Fruit fly (Drosophila melanogaster): Measurements from ENCODE around the gene mtSSB.

Gene mtSSB

dm6 chr3R:16213792-16214473 is 8.9 kb upstream of the mtSSB start (continued):
- TF ChIP-seq CG7963 (GFP tag; IDR thresholded peaks at IDR 0.05; ENCODE audit: partially characterized antibody) (no peak), zf30C (GFP tag; optimal IDR thresholded peaks at IDR 0.05) (no peak), CG33213 (GFP tag; optimal IDR thresholded peaks at IDR 0.05) (no peak), rib (GFP tag; IDR thresholded peaks at IDR 0.05) (no peak), CG1832 (GFP tag; optimal IDR thresholded peaks at IDR 0.05) (no peak), stc (GFP tag; IDR thresholded peaks at IDR 0.05) (no peak), HmgD (GFP tag; optimal IDR thresholded peaks at IDR 0.05) (no peak), CG12071 (GFP tag; optimal IDR thresholded peaks at IDR 0.05) (no peak), Med (GFP tag) (peak; percentile 69), Nf-YA (GFP tag; IDR thresholded peaks at IDR 0.05) (no peak), Sox100B (GFP tag; optimal IDR thresholded peaks at IDR 0.05) (peak; percentile 58), CG1233 (GFP tag; optimal IDR thresholded peaks at IDR 0.05) (no peak), HLH3B (GFP tag; IDR thresholded peaks at IDR 0.05) (no peak), org-1 (GFP tag; optimal IDR thresholded peaks at IDR 0.05) (no peak), yki (optimal IDR thresholded peaks at IDR 0.05) (no peak), CG10543 (GFP tag; optimal IDR thresholded peaks at IDR 0.05) (peak; percentile 46), sisA (GFP tag; IDR thresholded peaks at IDR 0.05) (no peak), Sry-δ (GFP tag; optimal IDR thresholded peaks at IDR 0.05) (no peak), CG7839 (tag; optimal IDR thresholded peaks at IDR 0.05) (peak; percentile 50), fu2 (GFP tag; optimal IDR thresholded peaks at IDR 0.05) (no peak), CG10431 (GFP tag; optimal IDR thresholded peaks at IDR 0.05) (no peak), CG16779 (GFP tag; IDR thresholded peaks at IDR 0.05) (no peak), p53 (GFP tag; optimal IDR thresholded peaks at IDR 0.05) (no peak), CG11695 (GFP tag; IDR thresholded peaks at IDR 0.05) (0 out of 3 replicates have a peak, but pooled peaks have one; percentile 15), bigmax (GFP tag; optimal IDR thresholded peaks at IDR 0.05) (no peak), Fer3 (tag; optimal IDR thresholded peaks at IDR 0.05) (no peak), CG30403 (GFP tag; optimal IDR thresholded peaks at IDR 0.05) (peak; percentile 42), bbx (GFP tag; IDR thresholded peaks at IDR 0.05; ENCODE audit: partially characterized antibody) (no peak), wek (GFP tag; optimal IDR thresholded peaks at IDR 0.05) (no peak), ac (GFP tag; optimal IDR thresholded peaks at IDR 0.05) (no peak), z (GFP tag; IDR thresholded peaks at IDR 0.05) (no peak), CG3281 (GFP tag; optimal IDR thresholded peaks at IDR 0.05) (peak; percentile 59), lilli (GFP tag; optimal IDR thresholded peaks at IDR 0.05) (no peak), dysf (GFP tag; IDR thresholded peaks at IDR 0.05) (no peak), Sry-β (GFP tag; optimal IDR thresholded peaks at IDR 0.05) (no peak), cas (GFP tag; IDR thresholded peaks at IDR 0.05) (no peak), croc (GFP tag; conservative IDR thresholded peaks at IDR 0.05) (no peak; the same call in 2 of the 3 replicates), abd-A (tag; optimal IDR thresholded peaks at IDR 0.05) (peak; percentile 82), fd3F (GFP tag; optimal IDR thresholded peaks at IDR 0.05) (no peak), seq (GFP tag; IDR thresholded peaks at IDR 0.05) (no peak), CG11560 (tag; IDR thresholded peaks at IDR 0.05) (no peak), C15 (GFP tag; IDR thresholded peaks at IDR 0.05) (no peak), sens-2 (GFP tag; IDR thresholded peaks at IDR 0.05) (no peak), luna (GFP tag; optimal IDR thresholded peaks at IDR 0.05) (no peak), CG14710 (tag; optimal IDR thresholded peaks at IDR 0.05) (no peak), ind (GFP tag; optimal IDR thresholded peaks at IDR 0.05) (no peak), Rx (GFP tag; IDR thresholded peaks at IDR 0.05) (no peak), Ets65A (GFP tag) (no peak), MBD-R2 (GFP tag; IDR thresholded peaks at IDR 0.05) (no peak), fd64A (GFP tag; optimal IDR thresholded peaks at IDR 0.05) (no peak), CG14441 (GFP tag; IDR thresholded peaks at IDR 0.05) (no peak), CG8944 (GFP tag; optimal IDR thresholded peaks at IDR 0.05) (no peak)

Measured in whole organism, embryonic.